Worm (Caenorhabditis elegans) whole organism, L1 larva: ENCODE measurements around the gene Y71H10B.1.

ENCODE experiments used
- ama-1 ChIP-seq: fragments of 150-350 bp; optimal IDR thresholded peaks from 2 replicates; lab custom pipeline; 2014
- blmp-1 ChIP-seq: fragments of 150-350 bp; optimal IDR thresholded peaks from 2 replicates; lab custom pipeline; 2014; ENCODE audit warnings: missing biosample characterization, missing genetic modification characterization
- lin-39 ChIP-seq: fragments of 150-350 bp; optimal IDR thresholded peaks from 2 replicates; lab custom pipeline; 2014; ENCODE audit warnings: missing biosample characterization, missing genetic modification reagents, missing genetic modification characterization
- nhr-237 ChIP-seq: fragments of 150-350 bp; optimal IDR thresholded peaks from 2 replicates; lab custom pipeline; 2014; ENCODE audit warnings: missing biosample characterization, missing genetic modification characterization
- ztf-11 ChIP-seq, 2 experiments: sonication (generic microtip); optimal IDR thresholded peaks; 2 replicates each; lab custom pipeline; 2016 to 2017; ENCODE audit warnings: missing genetic modification characterization in 2 of 2, missing biosample characterization in 1 of 2, missing compliant biosample characterization in 1 of 2

DNA sequence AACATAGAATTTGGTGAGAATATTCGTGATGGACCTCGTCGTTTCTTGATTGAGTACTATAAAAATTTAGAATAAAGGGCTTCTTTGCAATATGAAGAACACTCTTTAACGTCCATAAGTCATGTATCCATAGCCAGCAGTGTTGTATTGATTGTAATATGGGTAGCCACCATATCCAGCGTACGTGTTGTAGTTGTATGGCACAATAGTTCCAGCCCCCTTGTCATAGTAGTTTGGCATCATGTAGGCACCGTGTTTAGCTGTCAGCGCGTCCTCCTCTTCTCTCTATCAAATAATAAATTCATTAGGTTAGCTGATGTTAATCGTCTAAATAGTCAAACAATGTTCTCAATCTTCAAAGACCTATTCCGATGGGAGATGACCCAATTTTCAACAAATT, 33.2 kb upstream of the Y71H10B.1 start:
- TF ChIP-seq nhr-237 = no peak
- no peak for TF ChIP-seq blmp-1 (tag; lab: Kevin White, UChicago)
- TF ChIP-seq ztf-11 (tag; optimal IDR thresholded peaks at IDR 0.05; lab: Kevin White, UChicago) = no peak
- no peak for TF ChIP-seq lin-39
- no peak for TF ChIP-seq ama-1 (lab: Kevin White, UChicago)
